Fruit fly (Drosophila melanogaster) whole organism, pupa: ENCODE measurements around the gene S6k.

Experiments
- CG10348 ChIP-seq: fragments of 200-800 bp; sonication (Bioruptor generic); IDR thresholded peaks from 2 replicates; pipeline ENCODE4 v1.3.6; 2022; ENCODE audit warnings: missing biosample characterization, missing genetic modification characterization
- CG13204 ChIP-seq: fragments of 200-800 bp; sonication (Bioruptor generic); optimal IDR thresholded peaks from 2 replicates; lab custom pipeline; 2018; ENCODE audit warnings: missing biosample characterization, mild to moderate bottlenecking, missing genetic modification characterization, moderate library complexity
- CG14655 ChIP-seq: fragments of 200-800 bp; sonication (Bioruptor generic); optimal IDR thresholded peaks from 3 replicates; lab custom pipeline; 2017; ENCODE audit warnings: mild to moderate bottlenecking, missing biosample characterization, missing genetic modification reagents, missing genetic modification characterization
- CG17806 ChIP-seq: fragments of 200-800 bp; sonication (Bioruptor generic); optimal IDR thresholded peaks from 2 replicates; lab custom pipeline; 2018; ENCODE audit warnings: missing biosample characterization, mild to moderate bottlenecking, missing genetic modification characterization, moderate library complexity
- CG4496 ChIP-seq: fragments of 200-800 bp; sonication (Bioruptor generic); IDR thresholded peaks from 3 replicates; pipeline ENCODE4 v1.3.6; 2022; ENCODE audit warnings: missing biosample characterization, missing genetic modification characterization
- CG8159 ChIP-seq: fragments of 200-800 bp; sonication (Bioruptor generic); optimal IDR thresholded peaks from 3 replicates; lab custom pipeline; 2018; ENCODE audit warnings: missing biosample characterization, mild to moderate bottlenecking, missing genetic modification characterization, moderate library complexity
- CG8301 ChIP-seq: fragments of 200-800 bp; sonication (Bioruptor generic); optimal IDR thresholded peaks from 2 replicates; lab custom pipeline; 2018; ENCODE audit warnings: missing biosample characterization, mild to moderate bottlenecking, missing genetic modification characterization
- CG9948 ChIP-seq: fragments of 200-800 bp; sonication (Bioruptor generic); optimal IDR thresholded peaks from 2 replicates; lab custom pipeline; 2018; ENCODE audit warnings: missing biosample characterization, mild to moderate bottlenecking, missing genetic modification characterization, moderate library complexity
- Pif1A ChIP-seq: fragments of 200-800 bp; sonication (Bioruptor generic); optimal IDR thresholded peaks from 3 replicates; lab custom pipeline; 2016; ENCODE audit warnings: missing biosample characterization, missing genetic modification characterization
- Pif1B ChIP-seq: fragments of 200-800 bp; sonication (Bioruptor generic); optimal IDR thresholded peaks from 3 replicates; lab custom pipeline; 2016; ENCODE audit warnings: missing biosample characterization, missing genetic modification characterization
- rn ChIP-seq: fragments of 200-800 bp; sonication (Bioruptor generic); IDR thresholded peaks from 2 replicates; pipeline ENCODE4 v1.3.6; 2022; ENCODE audit warnings: missing biosample characterization, missing genetic modification characterization

- TF ChIP-seq CG10348 (GFP tag; lab: Robert Waterston, UW), result no peak
- TF ChIP-seq CG8159, result no peak
- no peak for TF ChIP-seq CG13204 (GFP tag; lab: Kevin White, UChicago)
- TF ChIP-seq CG14655 (GFP tag; lab: Kevin White, UChicago), result no peak
- no peak for TF ChIP-seq Pif1B
- TF ChIP-seq CG17806 (tag; lab: Kevin White, UChicago), result no peak
- no peak for TF ChIP-seq Pif1A (GFP tag; lab: Kevin White, UChicago)
- TF ChIP-seq CG9948 (tag; lab: Kevin White, UChicago), result no peak
- TF ChIP-seq CG8301 (tag; lab: Kevin White, UChicago), result no peak
- no peak for TF ChIP-seq CG4496 (GFP tag; lab: Robert Waterston, UW)
- TF ChIP-seq rn (GFP tag; lab: Robert Waterston, UW), result no peak
Measured at dm6 chr3L:5796493-5796998, 14.2 kb downstream of the S6k start, which contains the start of gene Tektin-C.
